Fruit fly (Drosophila melanogaster): ENCODE results near the gene Dys.

Dys gene

DNA sequence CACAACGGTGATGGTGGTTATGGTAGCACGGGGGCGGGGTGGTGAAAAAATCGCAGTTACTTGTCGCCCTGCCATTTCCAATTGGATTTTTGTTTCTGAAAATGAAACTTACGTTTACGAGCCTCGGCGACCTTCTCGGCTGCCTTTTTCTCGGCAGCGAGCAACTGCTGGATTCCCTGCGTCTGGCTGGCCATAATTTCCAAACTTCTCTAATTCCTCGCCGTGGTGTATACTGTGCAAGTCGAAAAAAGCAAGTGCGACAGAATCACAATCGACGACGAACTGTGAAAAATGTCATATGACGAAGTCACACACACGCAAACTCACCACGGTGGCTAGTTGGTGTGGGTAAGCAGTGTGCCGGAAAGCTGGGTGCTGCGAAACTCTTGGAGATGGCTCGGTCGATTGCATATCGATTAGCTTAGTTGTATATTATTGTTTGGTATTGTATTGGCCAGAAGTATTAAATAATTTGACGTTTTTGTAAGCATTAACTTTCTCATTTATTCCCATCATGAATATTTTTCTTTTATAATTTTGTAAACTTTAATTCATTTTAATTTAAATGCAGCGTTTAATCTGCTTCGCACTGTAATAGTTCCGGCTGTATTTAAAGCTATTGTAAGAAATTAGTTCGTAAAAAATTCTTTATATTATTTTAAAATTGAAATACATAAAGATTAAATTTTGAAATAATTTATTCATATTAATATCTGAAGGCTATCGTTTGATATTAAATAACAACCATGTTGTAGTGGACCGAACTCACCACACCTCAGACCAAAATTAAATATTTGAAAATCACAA, 183.4 kb downstream of the Dys start, which contains the start of gene Vha13:
Gene Vha13 (minus strand): TSS at position 293 of the 807 bp plus-strand sequence.
- TF ChIP-seq vvl (GFP tag; IDR thresholded peaks at IDR 0.05) (peak; percentile 77), ems (GFP tag; optimal IDR thresholded peaks at IDR 0.05) (no peak), peb (GFP tag; IDR thresholded peaks at IDR 0.05) (peak; percentile 36; the same call in 1 of the 2 replicates), D (optimal IDR thresholded peaks at IDR 0.05) (no peak), D (GFP tag; optimal IDR thresholded peaks at IDR 0.05) (no peak), CG6854 (GFP tag; optimal IDR thresholded peaks at IDR 0.05) (peak; percentile 57), Dref (GFP tag; IDR thresholded peaks at IDR 0.05) (peak; percentile 80), phol (tag; optimal IDR thresholded peaks at IDR 0.05) (peak; percentile 29), CG11560 (tag; IDR thresholded peaks at IDR 0.05) (0 out of 3 replicates have a peak, but pooled peaks have one; percentile 9), Dfd (GFP tag; optimal IDR thresholded peaks at IDR 0.05) (no peak), Taf1 (GFP tag; IDR thresholded peaks at IDR 0.05) (peak; percentile 58; the same call in 1 of the 2 replicates), tin (GFP tag; optimal IDR thresholded peaks at IDR 0.05) (peak; percentile 43), zfh2 (GFP tag; optimal IDR thresholded peaks at IDR 0.05) (peak; percentile 65), odd (GFP tag; optimal IDR thresholded peaks at IDR 0.05) (no peak), CG12942 (GFP tag; optimal IDR thresholded peaks at IDR 0.05) (no peak), fu2 (GFP tag; optimal IDR thresholded peaks at IDR 0.05) (peak; percentile 42), psq (GFP tag; optimal IDR thresholded peaks at IDR 0.05) (no peak), CG4617 (GFP tag; optimal IDR thresholded peaks at IDR 0.05; ENCODE audit: borderline replicate concordance) (peak; percentile 34), mirr (GFP tag; optimal IDR thresholded peaks at IDR 0.05) (peak; percentile 60), NC2β (GFP tag; optimal IDR thresholded peaks at IDR 0.05) (no peak), ssp (GFP tag; IDR thresholded peaks at IDR 0.05) (peak; percentile 55), CG16813 (GFP tag; IDR thresholded peaks at IDR 0.05; ENCODE audit: partially characterized antibody) (peak; percentile 63), CG6254 (GFP tag; optimal IDR thresholded peaks at IDR 0.05) (no peak), CG8388 (GFP tag; optimal IDR thresholded peaks at IDR 0.05) (no peak), CG6654 (GFP tag; optimal IDR thresholded peaks at IDR 0.05) (no peak), CG18619 (GFP tag; optimal IDR thresholded peaks at IDR 0.05) (peak; percentile 24), Spps (tag; optimal IDR thresholded peaks at IDR 0.05) (no peak), MTF-1 (GFP tag; optimal IDR thresholded peaks at IDR 0.05; ENCODE audit: borderline replicate concordance) (peak; percentile 39), CG34422 (GFP tag; IDR thresholded peaks at IDR 0.05) (peak; percentile 60), run (tag; optimal IDR thresholded peaks at IDR 0.05) (peak; percentile 49), CG10959 (GFP tag; IDR thresholded peaks at IDR 0.05) (no peak), z (GFP tag; IDR thresholded peaks at IDR 0.05) (no peak), CG12299 (tag; optimal IDR thresholded peaks at IDR 0.05) (peak; percentile 29), Dek (tag; optimal IDR thresholded peaks at IDR 0.05) (peak; percentile 42), Usf (GFP tag; optimal IDR thresholded peaks at IDR 0.05) (peak; percentile 33), scrt (GFP tag; optimal IDR thresholded peaks at IDR 0.05) (peak; percentile 42), klu (GFP tag; IDR thresholded peaks at IDR 0.05) (peak; percentile 25; the same call in 1 of the 2 replicates), Sox100B (GFP tag; optimal IDR thresholded peaks at IDR 0.05) (no peak), CG10431 (GFP tag; optimal IDR thresholded peaks at IDR 0.05) (no peak), Awh (GFP tag; IDR thresholded peaks at IDR 0.05) (no peak), HLH4C (GFP tag; IDR thresholded peaks at IDR 0.05; ENCODE audit: partially characterized antibody) (peak; percentile 7; the same call in 1 of the 3 replicates), Dip2 (GFP tag; IDR thresholded peaks at IDR 0.05) (no peak), CG42726 (GFP tag; IDR thresholded peaks at IDR 0.05; ENCODE audit: partially characterized antibody) (peak; percentile 87), pita (GFP tag; optimal IDR thresholded peaks at IDR 0.05) (no peak), CG14050 (GFP tag; IDR thresholded peaks at IDR 0.05) (no peak), nerfin-1 (tag; optimal IDR thresholded peaks at IDR 0.05) (peak; percentile 40), Rfx (GFP tag; IDR thresholded peaks at IDR 0.05) (peak; percentile 87), chinmo (GFP tag; IDR thresholded peaks at IDR 0.05; ENCODE audit: partially characterized antibody) (peak; percentile 70; the same call in 1 of the 4 replicates), tna (GFP tag; IDR thresholded peaks at IDR 0.05; ENCODE audit: partially characterized antibody) (peak; percentile 18; the same call in 1 of the 2 replicates)
